Worm (Caenorhabditis elegans) whole organism, mixed stage, embryonic: ENCODE results near the gene his-24.

Experiments used
- ceh-83 ChIP-seq: fragments of 200-800 bp; sonication (Bioruptor generic); optimal IDR thresholded peaks from 2 replicates; lab custom pipeline; 2018; ENCODE audit warnings: mild to moderate bottlenecking, missing genetic modification characterization, missing compliant biosample characterization
- elt-3 ChIP-seq: fragments of 150-350 bp; optimal IDR thresholded peaks from 2 replicates; lab custom pipeline; 2014; ENCODE audit warnings: missing biosample characterization, missing genetic modification characterization
- lsy-2 ChIP-seq: fragments of 150-350 bp; optimal IDR thresholded peaks from 2 replicates; lab custom pipeline; 2014; ENCODE audit warnings: missing biosample characterization, missing genetic modification characterization
- mep-1 ChIP-seq: fragments of 150-350 bp; optimal IDR thresholded peaks from 2 replicates; lab custom pipeline; 2017; ENCODE audit warnings: missing biosample characterization, missing genetic modification reagents, missing genetic modification characterization, inconsistent platforms
- nhr-237 ChIP-seq: fragments of 150-350 bp; optimal IDR thresholded peaks from 2 replicates; lab custom pipeline; 2014; ENCODE audit warnings: missing biosample characterization, missing genetic modification characterization
- nhr-76 ChIP-seq: sonication (generic microtip); optimal IDR thresholded peaks from 2 replicates; lab custom pipeline; 2017; ENCODE audit warnings: missing biosample characterization, missing genetic modification characterization
- ztf-11 ChIP-seq: fragments of 150-350 bp; optimal IDR thresholded peaks from 2 replicates; lab custom pipeline; 2014; ENCODE audit warnings: missing biosample characterization, missing genetic modification characterization

DNA sequence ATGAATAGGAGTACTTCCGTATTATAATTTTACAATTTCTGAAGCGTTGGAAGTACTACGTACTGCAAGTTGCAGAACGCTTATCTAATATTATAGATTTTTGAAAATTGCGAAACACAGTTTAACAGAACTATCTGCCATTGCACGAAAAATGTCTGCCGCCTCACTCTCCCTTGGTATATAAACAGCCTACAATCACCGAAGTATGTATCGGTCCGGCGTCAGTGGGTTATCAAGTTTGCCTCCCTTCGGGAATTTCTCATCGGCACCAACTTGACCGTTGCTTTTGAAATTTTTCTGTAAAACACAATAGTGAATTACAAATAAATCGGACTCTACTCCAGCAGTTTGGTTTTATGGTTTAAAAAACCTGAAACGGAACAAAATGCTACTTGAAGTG, 12.6 kb upstream of the his-24 start:
- TF ChIP-seq mep-1 (no peak), nhr-76 (tag; lab: Kevin White, UChicago) (no peak), lsy-2 (tag; lab: Kevin White, UChicago) (no peak), nhr-237 (no peak), ceh-83 (no peak), elt-3 (tag; lab: Kevin White, UChicago) (no peak), ztf-11 (tag; lab: Kevin White, UChicago) (no peak)
